Worm (Caenorhabditis elegans): ENCODE results near the gene F59E12.1.

DNA sequence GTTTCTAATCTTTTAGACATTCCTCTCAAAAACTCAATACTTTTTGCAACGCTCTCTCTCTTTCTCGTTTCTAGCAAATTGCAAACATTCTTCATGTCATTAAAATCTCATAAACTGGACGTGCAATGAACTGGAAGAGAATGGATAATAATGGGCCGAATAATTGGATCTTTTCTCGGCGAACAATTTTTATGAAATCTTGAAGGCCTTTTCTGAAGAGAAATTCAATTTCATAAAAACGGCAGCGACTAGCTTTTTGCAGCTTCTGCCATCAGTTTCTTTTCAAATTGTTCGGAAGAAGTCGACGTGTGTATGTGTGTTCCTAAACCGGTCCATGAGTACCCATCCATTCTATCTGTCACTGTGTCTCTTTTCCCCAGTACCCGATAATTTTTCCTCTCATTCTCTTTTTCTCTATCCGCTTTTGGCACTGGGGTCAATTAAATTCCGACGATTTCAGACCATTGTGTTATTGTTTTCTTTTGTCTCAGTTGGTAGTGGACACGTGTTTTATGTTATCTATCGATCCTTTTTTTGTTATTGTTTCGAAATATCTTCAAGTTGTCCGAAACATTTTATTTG, 48.4 kb downstream of the F59E12.1 start:
- TF ChIP-seq tbx-2 (tag; optimal IDR thresholded peaks at IDR 0.05) (no peak), nhr-25 (tag; optimal IDR thresholded peaks at IDR 0.05) (peak; percentile 62), unc-62 (GFP tag; optimal IDR thresholded peaks at IDR 0.05) (no peak), mdl-1 (tag; optimal IDR thresholded peaks at IDR 0.05) (no peak), nhr-77 (tag; optimal IDR thresholded peaks at IDR 0.05) (no peak), nhr-76 (tag; optimal IDR thresholded peaks at IDR 0.05) (no peak), nhr-28 (tag; optimal IDR thresholded peaks at IDR 0.05) (no peak), ceh-9 (tag; optimal IDR thresholded peaks at IDR 0.05) (no peak), snpc-4 (tag; optimal IDR thresholded peaks at IDR 0.05) (peak; percentile 11), sea-2 (GFP tag; optimal IDR thresholded peaks at IDR 0.05) (no peak), pha-4 (tag; optimal IDR thresholded peaks at IDR 0.05) (no peak)

Data from whole organism, L3 larva.